Fruit fly (Drosophila melanogaster): ENCODE data around the gene Snoo.

The Snoo gene

dm6 chr2L:7993062-7993685 is 9.2 kb upstream of the Snoo start (continued):
- TF ChIP-seq bigmax (GFP tag; optimal IDR thresholded peaks at IDR 0.05) (peak; percentile 38), Aef1 (GFP tag; IDR thresholded peaks at IDR 0.05) (no peak), mld (GFP tag; IDR thresholded peaks at IDR 0.05; ENCODE audit: partially characterized antibody) (0 out of 3 replicates have a peak, but pooled peaks have one; percentile 11), CG5245 (GFP tag; optimal IDR thresholded peaks at IDR 0.05) (no peak), scrt (GFP tag; optimal IDR thresholded peaks at IDR 0.05) (peak; percentile 64), chm (GFP tag; IDR thresholded peaks at IDR 0.05) (0 out of 2 replicates have a peak, but pooled peaks have one; percentile 22), CG10431 (GFP tag; optimal IDR thresholded peaks at IDR 0.05) (no peak), nerfin-2 (GFP tag; IDR thresholded peaks at IDR 0.05; ENCODE audit: partially characterized antibody) (no peak), rib (GFP tag; IDR thresholded peaks at IDR 0.05) (peak; percentile 19; the same call in 1 of the 2 replicates), sens (GFP tag) (no peak), Meics (GFP tag; optimal IDR thresholded peaks at IDR 0.05) (peak; percentile 3), Eip74EF (GFP tag; optimal IDR thresholded peaks at IDR 0.05) (peak in 1 of 2 experiments; percentile 50), zen2 (GFP tag; IDR thresholded peaks at IDR 0.05; ENCODE audit: partially characterized antibody) (no peak), ase (GFP tag; IDR thresholded peaks at IDR 0.05) (no peak), chinmo (GFP tag; IDR thresholded peaks at IDR 0.05; ENCODE audit: partially characterized antibody) (0 out of 4 replicates have a peak, but pooled peaks have one; percentile 20), CrebB (tag; optimal IDR thresholded peaks at IDR 0.05) (no peak), GATAe (GFP tag; conservative IDR thresholded peaks at IDR 0.05) (0 out of 2 replicates have a peak, but pooled peaks have one; percentile 31), zfh2 (GFP tag; optimal IDR thresholded peaks at IDR 0.05) (peak; percentile 13), NC2β (GFP tag; optimal IDR thresholded peaks at IDR 0.05) (no peak), Pdp1 (GFP tag; optimal IDR thresholded peaks at IDR 0.05) (peak in 1 of 2 experiments; percentile 17), CG16779 (GFP tag; IDR thresholded peaks at IDR 0.05) (no peak), lab (GFP tag; optimal IDR thresholded peaks at IDR 0.05) (peak; percentile 33), CG3163 (GFP tag; optimal IDR thresholded peaks at IDR 0.05) (no peak), Hmr (GFP tag; optimal IDR thresholded peaks at IDR 0.05) (peak; percentile 49), knrl (GFP tag; IDR thresholded peaks at IDR 0.05; ENCODE audit: partially characterized antibody) (no peak), CG2199 (GFP tag; IDR thresholded peaks at IDR 0.05) (0 out of 3 replicates have a peak, but pooled peaks have one; percentile 6), sug (tag; optimal IDR thresholded peaks at IDR 0.05) (peak; percentile 58), Blimp-1 (GFP tag; optimal IDR thresholded peaks at IDR 0.05) (no peak), HLHmδ (GFP tag; optimal IDR thresholded peaks at IDR 0.05) (no peak), CG11085 (GFP tag; IDR thresholded peaks at IDR 0.05) (no peak), CG3995 (GFP tag; optimal IDR thresholded peaks at IDR 0.05) (no peak), CG31441 (GFP tag; IDR thresholded peaks at IDR 0.05) (no peak), tap (tag; optimal IDR thresholded peaks at IDR 0.05) (no peak), CG8290 (GFP tag; optimal IDR thresholded peaks at IDR 0.05) (no peak), CG8290 (tag; optimal IDR thresholded peaks at IDR 0.05) (peak in 1 of 2 experiments; percentile 60), B-H1 (GFP tag; IDR thresholded peaks at IDR 0.05) (no peak), CG14860 (GFP tag; IDR thresholded peaks at IDR 0.05; ENCODE audit: partially characterized antibody) (no peak), ci (GFP tag; IDR thresholded peaks at IDR 0.05) (peak; percentile 61; the same call in 1 of the 3 replicates), Trl (optimal IDR thresholded peaks at IDR 0.05) (peak in 1 of 2 experiments; percentile 21), Trl (GFP tag; optimal IDR thresholded peaks at IDR 0.05) (no peak), CG14441 (GFP tag; IDR thresholded peaks at IDR 0.05) (0 out of 2 replicates have a peak, but pooled peaks have one; percentile 35), CG9817 (tag; optimal IDR thresholded peaks at IDR 0.05) (no peak), CG33213 (GFP tag; optimal IDR thresholded peaks at IDR 0.05) (no peak), CG2875 (GFP tag; optimal IDR thresholded peaks at IDR 0.05) (no peak), CG6689 (GFP tag; IDR thresholded peaks at IDR 0.05) (no peak), CG11723 (GFP tag; optimal IDR thresholded peaks at IDR 0.05) (no peak), lbe (GFP tag; optimal IDR thresholded peaks at IDR 0.05) (no peak), eve (GFP tag; optimal IDR thresholded peaks at IDR 0.05) (peak in 1 of 2 experiments; percentile 45), psq (GFP tag; optimal IDR thresholded peaks at IDR 0.05) (no peak)

Measured in whole organism, embryonic.